Fruit fly (Drosophila melanogaster): ENCODE data around the gene Ube3a.

DNA sequence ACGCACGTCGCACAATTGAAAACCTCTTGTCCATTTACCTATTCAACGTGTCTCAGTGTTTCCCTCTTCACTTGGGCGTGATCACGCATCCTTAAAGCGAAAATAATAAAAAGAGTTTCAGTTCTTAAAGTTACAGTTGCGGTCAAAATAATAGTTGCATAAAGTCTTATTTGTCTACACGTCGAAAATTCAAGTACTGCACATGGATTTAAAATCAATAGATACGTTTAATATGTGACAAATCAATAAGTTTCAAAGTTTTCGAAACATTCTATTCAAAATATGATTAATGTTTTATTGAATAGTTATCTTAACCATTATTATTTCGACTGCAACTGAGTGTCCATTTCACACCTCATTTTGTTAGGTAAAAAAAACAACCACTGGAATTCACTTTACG, 5.8 kb upstream of the Ube3a start:
- no peak for TF ChIP-seq Myc (optimal IDR thresholded peaks at IDR 0.05)
- no peak for TF ChIP-seq h (optimal IDR thresholded peaks at IDR 0.05)
- no peak for TF ChIP-seq insv (optimal IDR thresholded peaks at IDR 0.05)
- TF ChIP-seq psq (optimal IDR thresholded peaks at IDR 0.05), result no peak

Measured in Kc167 (cell line).